Worm (Caenorhabditis elegans): Measurements from ENCODE around the gene copd-1.

copd-1 gene

DNA sequence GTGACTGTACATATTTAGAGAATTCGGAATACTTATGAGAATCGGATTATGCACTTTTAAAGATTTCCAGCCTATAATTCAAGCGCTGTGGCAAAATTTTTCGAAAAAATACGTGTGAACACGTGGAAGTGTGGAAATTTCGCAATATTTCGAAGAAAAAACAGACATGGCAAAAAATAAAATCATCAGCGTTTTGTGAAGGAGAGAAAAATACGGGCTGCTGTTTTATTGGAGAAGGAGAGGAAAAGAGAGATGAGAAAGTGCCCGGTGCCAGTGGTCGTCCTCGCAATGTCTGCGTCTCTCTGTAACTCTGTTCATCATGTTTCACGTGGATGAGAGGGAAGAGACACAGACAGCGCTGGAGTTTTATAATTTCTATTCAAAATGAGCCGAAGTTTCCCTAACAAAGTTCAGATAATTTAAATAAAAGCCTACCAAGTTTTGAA lies 18.7 kb downstream of the copd-1 start (continued):
- TF ChIP-seq tra-1 (GFP tag; IDR thresholded peaks at IDR 0.05) (peak; percentile 77), ceh-32 (tag; optimal IDR thresholded peaks at IDR 0.05; ENCODE audit: poor library complexity) (no peak), lim-7 (GFP tag; IDR thresholded peaks at IDR 0.05) (peak; percentile 54; the same call in 1 of the 2 replicates), egl-27 (tag; optimal IDR thresholded peaks at IDR 0.05) (no peak), dmd-9 (GFP tag; IDR thresholded peaks at IDR 0.05) (0 out of 2 replicates have a peak, but pooled peaks have one; percentile 25), aha-1 (tag) (no peak), gei-8 (GFP tag; optimal IDR thresholded peaks at IDR 0.05) (peak; percentile 30), dmd-6 (GFP tag; IDR thresholded peaks at IDR 0.05) (peak; percentile 62), Y105C5A.15 (GFP tag; IDR thresholded peaks at IDR 0.05) (0 out of 2 replicates have a peak, but pooled peaks have one; percentile 44), hlh-11 (tag; optimal IDR thresholded peaks at IDR 0.05) (peak; percentile 86), unc-130 (GFP tag; optimal IDR thresholded peaks at IDR 0.05) (peak; percentile 52), snpc-4 (tag; optimal IDR thresholded peaks at IDR 0.05) (no peak), T20F7.1 (GFP tag; optimal IDR thresholded peaks at IDR 0.05) (peak; percentile 67), F10B5.3 (tag; optimal IDR thresholded peaks at IDR 0.05) (no peak), egl-43 (GFP tag; IDR thresholded peaks at IDR 0.05) (peak; percentile 65; the same call in 1 of the 2 replicates), ceh-44 (GFP tag; IDR thresholded peaks at IDR 0.05) (no peak), madf-5 (GFP tag; IDR thresholded peaks at IDR 0.05) (0 out of 4 replicates have a peak, but pooled peaks have one; percentile 21 to 57), php-3 (GFP tag; IDR thresholded peaks at IDR 0.05) (no peak), ces-1 (GFP tag; optimal IDR thresholded peaks at IDR 0.05) (no peak), lin-39 (tag; optimal IDR thresholded peaks at IDR 0.05) (no peak), nhr-6 (tag; optimal IDR thresholded peaks at IDR 0.05) (peak; percentile 47), nhr-28 (tag; optimal IDR thresholded peaks at IDR 0.05) (peak; percentile 41), R02D3.7 (tag; optimal IDR thresholded peaks at IDR 0.05) (no peak), zag-1 (tag; optimal IDR thresholded peaks at IDR 0.05) (no peak), ceh-28 (tag; optimal IDR thresholded peaks at IDR 0.05) (no peak), zip-2 (tag; optimal IDR thresholded peaks at IDR 0.05) (no peak), ctbp-1 (GFP tag; IDR thresholded peaks at IDR 0.05) (peak; percentile 66), arid-1 (GFP tag; conservative IDR thresholded peaks at IDR 0.05) (peak; percentile 94), ceh-20 (GFP tag; IDR thresholded peaks at IDR 0.05) (peak; percentile 61), pqm-1 (tag; optimal IDR thresholded peaks at IDR 0.05) (no peak), mes-2 (tag; optimal IDR thresholded peaks at IDR 0.05; ENCODE audit: poor library complexity, severe bottlenecking) (peak; percentile 86), Y5F2A.4 (GFP tag; optimal IDR thresholded peaks at IDR 0.05) (no peak), lin-15B (tag; optimal IDR thresholded peaks at IDR 0.05) (no peak), attf-4 (tag; optimal IDR thresholded peaks at IDR 0.05) (no peak), duxl-1 (tag; optimal IDR thresholded peaks at IDR 0.05; ENCODE audit: poor library complexity) (peak; percentile 77), skn-1 (tag; optimal IDR thresholded peaks at IDR 0.05) (no peak), mxl-2 (GFP tag; conservative IDR thresholded peaks at IDR 0.05) (no peak), nhr-25 (tag; optimal IDR thresholded peaks at IDR 0.05; ENCODE audit: borderline replicate concordance, insufficient read depth) (peak; percentile 69), daf-12 (tag; optimal IDR thresholded peaks at IDR 0.05) (no peak), F49E8.2 (tag; optimal IDR thresholded peaks at IDR 0.05; ENCODE audit: borderline replicate concordance) (peak; percentile 29), zip-11 (GFP tag; IDR thresholded peaks at IDR 0.05) (no peak), daf-19 (GFP tag; conservative IDR thresholded peaks at IDR 0.05) (0 out of 2 replicates have a peak, but pooled peaks have one; percentile 66), unc-39 (tag; optimal IDR thresholded peaks at IDR 0.05) (no peak), aly-2 (tag; optimal IDR thresholded peaks at IDR 0.05) (no peak), ceh-82 (tag; optimal IDR thresholded peaks at IDR 0.05) (no peak), nhr-42 (GFP tag; IDR thresholded peaks at IDR 0.05) (peak; percentile 63; the same call in 1 of the 2 replicates), spr-1 (tag; optimal IDR thresholded peaks at IDR 0.05) (peak; percentile 57), Y75B8A.6 (GFP tag; IDR thresholded peaks at IDR 0.05) (peak; percentile 70; the same call in 1 of the 2 replicates), jun-1 (tag; optimal IDR thresholded peaks at IDR 0.05) (peak; percentile 10), saeg-2 (GFP tag; IDR thresholded peaks at IDR 0.05) (peak; percentile 63; the same call in 1 of the 2 replicates), madf-9 (GFP tag; conservative IDR thresholded peaks at IDR 0.05) (no peak)

All from whole organism, L4 larva.